Fruit fly (Drosophila melanogaster): Measurements from ENCODE around the gene Bulli.

The Bulli gene

DNA sequence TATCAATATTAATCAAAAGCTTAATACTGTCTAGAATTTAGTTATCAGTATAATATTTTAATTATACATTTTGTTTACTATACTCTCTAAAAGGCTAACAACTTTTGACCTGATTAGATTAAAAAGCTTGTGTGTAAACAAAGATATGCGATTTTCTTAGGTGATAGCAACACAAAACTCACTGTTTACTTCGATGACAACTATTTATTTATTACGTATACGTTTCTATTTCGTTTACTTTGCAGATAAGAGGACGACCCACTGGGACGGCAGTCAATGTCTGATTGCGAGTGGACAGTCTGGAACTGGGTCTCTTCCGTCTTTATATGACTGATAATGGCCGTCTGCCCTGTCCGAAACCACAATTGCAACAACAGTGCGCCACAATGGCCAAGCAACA is 34.3 kb downstream of the Bulli start (continued):
- TF ChIP-seq CG34224 (GFP tag; IDR thresholded peaks at IDR 0.05; ENCODE audit: partially characterized antibody) = no peak
- TF ChIP-seq Atf6 (GFP tag; IDR thresholded peaks at IDR 0.05) = no peak
- peak; percentile 19 for TF ChIP-seq CG1529 (GFP tag; optimal IDR thresholded peaks at IDR 0.05)
- TF ChIP-seq ash1 (GFP tag; optimal IDR thresholded peaks at IDR 0.05) = no peak
- TF ChIP-seq CG11560 (tag; IDR thresholded peaks at IDR 0.05) = no peak
- no peak for TF ChIP-seq CG13894 (tag; optimal IDR thresholded peaks at IDR 0.05)
- TF ChIP-seq CG11695 (GFP tag; IDR thresholded peaks at IDR 0.05) = no peak
- peak; percentile 50 for TF ChIP-seq MTF-1 (GFP tag; optimal IDR thresholded peaks at IDR 0.05; ENCODE audit: borderline replicate concordance)
- no peak for TF ChIP-seq inv (GFP tag; IDR thresholded peaks at IDR 0.05; ENCODE audit: partially characterized antibody)
- peak; percentile 48 for TF ChIP-seq CG2202 (tag; optimal IDR thresholded peaks at IDR 0.05)
- TF ChIP-seq CG31365 (tag; optimal IDR thresholded peaks at IDR 0.05) = no peak
- no peak for TF ChIP-seq Dbx (GFP tag; IDR thresholded peaks at IDR 0.05)
- TF ChIP-seq dmrt11E (tag; optimal IDR thresholded peaks at IDR 0.05) = no peak
- no peak for TF ChIP-seq CG7372 (GFP tag; IDR thresholded peaks at IDR 0.05)
- no peak for TF ChIP-seq tin (GFP tag; optimal IDR thresholded peaks at IDR 0.05)
- no peak for TF ChIP-seq H2.0 (GFP tag; IDR thresholded peaks at IDR 0.05)
- no peak for TF ChIP-seq Poxn (GFP tag; IDR thresholded peaks at IDR 0.05)
- TF ChIP-seq yki (optimal IDR thresholded peaks at IDR 0.05) = no peak
- peak; percentile 31 for TF ChIP-seq run (tag; optimal IDR thresholded peaks at IDR 0.05)
- TF ChIP-seq sr (GFP tag; IDR thresholded peaks at IDR 0.05) = no peak
- TF ChIP-seq CG6813 (GFP tag; optimal IDR thresholded peaks at IDR 0.05) = peak; percentile 69
- no peak for TF ChIP-seq Doc3 (GFP tag; IDR thresholded peaks at IDR 0.05; ENCODE audit: partially characterized antibody)
- TF ChIP-seq CG8281 (tag; optimal IDR thresholded peaks at IDR 0.05) = peak; percentile 5
- TF ChIP-seq CG6689 (GFP tag; IDR thresholded peaks at IDR 0.05) = no peak
- TF ChIP-seq CG17802 (tag; optimal IDR thresholded peaks at IDR 0.05) = no peak
- no peak for TF ChIP-seq CG2129 (GFP tag; IDR thresholded peaks at IDR 0.05; ENCODE audit: partially characterized antibody)
- TF ChIP-seq CG8359 (GFP tag; optimal IDR thresholded peaks at IDR 0.05; ENCODE audit: borderline replicate concordance) = peak; percentile 5
- TF ChIP-seq CG31441 (GFP tag; IDR thresholded peaks at IDR 0.05) = 0 out of 2 replicates have a peak, but pooled peaks have one; percentile 14
- no peak for TF ChIP-seq CG9876 (GFP tag; optimal IDR thresholded peaks at IDR 0.05)
- no peak for TF ChIP-seq CG1792 (GFP tag; optimal IDR thresholded peaks at IDR 0.05)
- no peak for TF ChIP-seq PHDP (tag; optimal IDR thresholded peaks at IDR 0.05)
- TF ChIP-seq da (GFP tag; optimal IDR thresholded peaks at IDR 0.05) = no peak
- no peak for TF ChIP-seq CG4424 (GFP tag; optimal IDR thresholded peaks at IDR 0.05)
- no peak for TF ChIP-seq Max (GFP tag; optimal IDR thresholded peaks at IDR 0.05)
- TF ChIP-seq kni (GFP tag; optimal IDR thresholded peaks at IDR 0.05) = peak; percentile 52
- TF ChIP-seq CG7786 (GFP tag; optimal IDR thresholded peaks at IDR 0.05) = no peak
- TF ChIP-seq Ets97D (GFP tag; optimal IDR thresholded peaks at IDR 0.05) = no peak
- TF ChIP-seq scrt (GFP tag; optimal IDR thresholded peaks at IDR 0.05) = peak; percentile 31
- TF ChIP-seq CG8944 (GFP tag; optimal IDR thresholded peaks at IDR 0.05) = no peak
- TF ChIP-seq Xbp1 (GFP tag; optimal IDR thresholded peaks at IDR 0.05) = no peak
- no peak for TF ChIP-seq CG7928 (GFP tag; optimal IDR thresholded peaks at IDR 0.05)
- TF ChIP-seq CG4282 (GFP tag; optimal IDR thresholded peaks at IDR 0.05) = no peak
- no peak for TF ChIP-seq CG4404 (GFP tag; IDR thresholded peaks at IDR 0.05)
- no peak for TF ChIP-seq luna (GFP tag; optimal IDR thresholded peaks at IDR 0.05)
- no peak for TF ChIP-seq CG1602 (GFP tag; optimal IDR thresholded peaks at IDR 0.05)
- TF ChIP-seq ewg (GFP tag; optimal IDR thresholded peaks at IDR 0.05) = no peak
- TF ChIP-seq CG30020 (tag; optimal IDR thresholded peaks at IDR 0.05) = no peak
- TF ChIP-seq CG10321 (GFP tag; IDR thresholded peaks at IDR 0.05) = no peak
- no peak for TF ChIP-seq ro (GFP tag; IDR thresholded peaks at IDR 0.05)
- no peak for TF ChIP-seq CHES-1-like (GFP tag; optimal IDR thresholded peaks at IDR 0.05)
- peak; percentile 64 for TF ChIP-seq CG33557 (GFP tag; optimal IDR thresholded peaks at IDR 0.05)
- TF ChIP-seq kah (GFP tag; optimal IDR thresholded peaks at IDR 0.05) = no peak

All from whole organism, embryonic.